Worm (Caenorhabditis elegans): Measurements from ENCODE around the gene asm-2.

asm-2 gene

DNA sequence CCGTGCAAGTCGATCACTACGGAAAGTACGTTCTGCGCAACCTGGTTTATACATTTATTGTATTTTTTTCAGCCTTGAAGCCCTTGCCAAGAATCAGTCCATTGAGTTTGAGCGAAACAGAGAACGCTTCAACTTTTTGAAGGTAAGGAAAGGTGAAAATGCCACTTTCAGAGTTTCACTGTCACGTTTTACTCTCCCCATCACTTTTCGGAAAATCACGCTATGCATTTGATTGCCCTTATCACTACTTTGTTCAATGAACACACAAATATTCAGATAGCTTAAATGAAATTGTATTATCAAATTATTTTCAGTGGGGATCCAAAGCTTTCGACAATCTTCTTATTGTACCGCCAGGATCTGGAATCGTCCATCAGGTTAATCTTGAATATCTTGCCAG lies 16.4 kb upstream of the asm-2 start:
- TF ChIP-seq ceh-39 (tag; optimal IDR thresholded peaks at IDR 0.05) = no peak
- no peak for TF ChIP-seq M03D4.4 (tag; optimal IDR thresholded peaks at IDR 0.05)
- TF ChIP-seq lsy-2 (tag; optimal IDR thresholded peaks at IDR 0.05) = no peak
- no peak for TF ChIP-seq ceh-83 (GFP tag; optimal IDR thresholded peaks at IDR 0.05)
- TF ChIP-seq flh-1 (GFP tag; optimal IDR thresholded peaks at IDR 0.05) = no peak
- TF ChIP-seq snpc-4 (tag; optimal IDR thresholded peaks at IDR 0.05) = no peak
- no peak for TF ChIP-seq ztf-11 (tag; optimal IDR thresholded peaks at IDR 0.05)
- TF ChIP-seq nhr-28 (tag; optimal IDR thresholded peaks at IDR 0.05) = no peak
- no peak for TF ChIP-seq zip-8 (tag; optimal IDR thresholded peaks at IDR 0.05)
- no peak for TF ChIP-seq sptf-1 (tag; optimal IDR thresholded peaks at IDR 0.05)

DNA sequence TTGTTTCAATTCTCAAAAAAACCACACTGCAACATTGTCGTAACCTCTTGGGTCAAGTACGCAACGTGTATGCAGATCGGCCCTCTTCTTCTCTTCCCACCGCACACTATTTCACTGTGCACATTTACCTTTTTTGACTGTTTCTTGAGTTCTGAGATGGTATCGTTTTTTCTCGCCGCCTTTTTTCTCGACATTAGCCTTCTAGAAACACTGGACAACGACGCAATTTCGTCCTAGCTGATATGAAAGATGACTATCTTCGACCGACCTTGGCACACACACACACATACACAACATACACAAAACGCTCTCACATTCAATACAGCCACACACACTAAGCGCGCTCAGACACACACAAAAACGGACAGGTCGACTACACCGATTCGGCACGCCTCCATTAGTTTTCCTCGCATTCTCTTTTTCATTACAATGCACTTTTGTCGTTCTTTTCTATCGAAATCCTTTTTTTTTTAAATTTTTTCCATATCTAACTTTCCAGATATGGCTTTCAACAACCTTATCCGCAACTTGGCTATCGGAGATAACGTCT lies 15.4 kb upstream of the asm-2 start, which contains the start of gene aco-1:
Gene aco-1 (plus strand): TSS at position 500 of the 550 bp plus-strand sequence.
- no peak for TF ChIP-seq ces-1 (GFP tag; optimal IDR thresholded peaks at IDR 0.05)
- peak; percentile 71 for TF ChIP-seq elt-1 (tag; optimal IDR thresholded peaks at IDR 0.05; ENCODE audit: borderline replicate concordance, insufficient read depth)
- no peak for TF ChIP-seq unc-62 (GFP tag; optimal IDR thresholded peaks at IDR 0.05)
- peak; percentile 27 for TF ChIP-seq sptf-1 (tag; optimal IDR thresholded peaks at IDR 0.05)
- no peak for TF ChIP-seq bed-3 (GFP tag; optimal IDR thresholded peaks at IDR 0.05)
- no peak for TF ChIP-seq tbx-8 (GFP tag; optimal IDR thresholded peaks at IDR 0.05)
- peak; percentile 23 for TF ChIP-seq ham-2 (GFP tag; optimal IDR thresholded peaks at IDR 0.05)
- no peak for TF ChIP-seq zip-8 (tag; optimal IDR thresholded peaks at IDR 0.05)
- no peak for TF ChIP-seq nhr-76 (tag; optimal IDR thresholded peaks at IDR 0.05)
- TF ChIP-seq lin-13 (tag; optimal IDR thresholded peaks at IDR 0.05) = peak; percentile 24
- peak; percentile 52 for TF ChIP-seq nhr-2 (tag; optimal IDR thresholded peaks at IDR 0.05)
- no peak for TF ChIP-seq cnd-1 (tag; optimal IDR thresholded peaks at IDR 0.05)
- peak; percentile 15 for TF ChIP-seq nhr-12 (tag; optimal IDR thresholded peaks at IDR 0.05)
- TF ChIP-seq elt-3 (tag; optimal IDR thresholded peaks at IDR 0.05) = no peak
- no peak for TF ChIP-seq lin-32 (GFP tag; optimal IDR thresholded peaks at IDR 0.05)
- no peak for TF ChIP-seq pha-4 (tag; optimal IDR thresholded peaks at IDR 0.05)
- TF ChIP-seq unc-39 (tag; optimal IDR thresholded peaks at IDR 0.05) = no peak
- no peak for TF ChIP-seq ceh-39 (tag; optimal IDR thresholded peaks at IDR 0.05)
- TF ChIP-seq mab-5 (tag; optimal IDR thresholded peaks at IDR 0.05) = no peak
- TF ChIP-seq mls-2 (tag; optimal IDR thresholded peaks at IDR 0.05) = peak; percentile 15
- TF ChIP-seq M03D4.4 (tag; optimal IDR thresholded peaks at IDR 0.05) = peak; percentile 27
- TF ChIP-seq ceh-43 (GFP tag; optimal IDR thresholded peaks at IDR 0.05) = no peak
- TF ChIP-seq unc-120 (tag; optimal IDR thresholded peaks at IDR 0.05; ENCODE audit: poor library complexity, severe bottlenecking) = no peak
- no peak for TF ChIP-seq sem-2 (GFP tag; optimal IDR thresholded peaks at IDR 0.05)
- TF ChIP-seq nhr-28 (tag; optimal IDR thresholded peaks at IDR 0.05) = no peak
- no peak for TF ChIP-seq hlh-1 (tag; optimal IDR thresholded peaks at IDR 0.05)
- peak; percentile 21 for TF ChIP-seq mep-1 (tag; optimal IDR thresholded peaks at IDR 0.05)

DNA sequence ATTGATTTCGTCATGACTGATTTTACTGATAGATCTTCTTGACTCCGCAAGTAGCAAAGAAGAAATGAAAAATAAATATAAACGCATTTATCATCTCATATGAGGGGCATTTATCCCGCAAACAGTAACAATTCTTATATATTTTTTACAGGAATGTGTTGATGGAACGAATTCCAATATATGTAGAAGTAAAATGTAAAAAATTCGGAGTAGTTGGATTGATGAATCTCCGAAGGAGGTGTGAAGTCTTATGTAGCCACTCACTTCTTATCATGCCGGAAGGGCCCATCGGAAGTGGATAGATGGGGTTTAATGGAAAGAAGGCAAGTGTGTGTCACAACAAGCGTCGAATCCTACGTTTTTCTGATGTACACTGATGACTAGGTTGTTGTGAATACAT lies 13.7 kb upstream of the asm-2 start, which contains the start of gene gcy-9:
Gene gcy-9 (minus strand): TSS at position 101 of the 400 bp plus-strand sequence.
- TF ChIP-seq mab-5 (tag; optimal IDR thresholded peaks at IDR 0.05) (no peak), ceh-43 (GFP tag; optimal IDR thresholded peaks at IDR 0.05) (no peak), ceh-39 (tag; optimal IDR thresholded peaks at IDR 0.05) (no peak), nhr-28 (tag; optimal IDR thresholded peaks at IDR 0.05) (no peak), ceh-83 (GFP tag; optimal IDR thresholded peaks at IDR 0.05) (no peak), unc-120 (tag; optimal IDR thresholded peaks at IDR 0.05; ENCODE audit: poor library complexity, severe bottlenecking) (no peak), unc-39 (tag; optimal IDR thresholded peaks at IDR 0.05) (no peak), lin-13 (tag; optimal IDR thresholded peaks at IDR 0.05) (no peak), nhr-237 (tag; optimal IDR thresholded peaks at IDR 0.05) (no peak), ztf-11 (tag; optimal IDR thresholded peaks at IDR 0.05) (no peak), mep-1 (tag; optimal IDR thresholded peaks at IDR 0.05) (no peak), lsy-2 (tag; optimal IDR thresholded peaks at IDR 0.05) (no peak)

DNA sequence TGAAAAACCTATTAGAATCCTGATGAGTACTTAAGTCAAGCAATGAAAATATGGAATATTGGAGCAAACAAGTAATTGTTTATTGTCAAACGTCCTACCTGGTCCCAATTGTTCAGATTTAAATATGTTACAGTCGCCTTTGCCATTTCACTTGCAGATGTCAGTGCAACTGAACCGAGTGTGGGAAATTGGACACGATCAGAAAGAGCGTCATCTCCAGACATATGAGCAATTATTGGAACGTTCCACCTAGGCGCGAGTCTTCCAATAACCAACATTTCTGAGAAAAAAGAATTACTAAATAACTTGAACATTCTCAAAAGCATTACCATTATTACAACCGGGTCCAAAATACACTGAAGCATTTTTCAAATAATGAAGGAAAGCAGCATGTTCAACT lies 13.0 kb upstream of the asm-2 start:
- TF ChIP-seq mab-5 (tag; optimal IDR thresholded peaks at IDR 0.05) (no peak), cnd-1 (tag; optimal IDR thresholded peaks at IDR 0.05) (no peak), snpc-4 (tag; optimal IDR thresholded peaks at IDR 0.05) (no peak), pha-4 (tag; optimal IDR thresholded peaks at IDR 0.05) (no peak), ceh-43 (GFP tag; optimal IDR thresholded peaks at IDR 0.05) (no peak), blmp-1 (tag; optimal IDR thresholded peaks at IDR 0.05) (no peak), ham-2 (GFP tag; optimal IDR thresholded peaks at IDR 0.05) (no peak), drap-1 (GFP tag; optimal IDR thresholded peaks at IDR 0.05) (no peak), nhr-28 (tag; optimal IDR thresholded peaks at IDR 0.05) (no peak), bed-3 (GFP tag; optimal IDR thresholded peaks at IDR 0.05) (no peak), tbx-8 (GFP tag; optimal IDR thresholded peaks at IDR 0.05) (no peak)
